Fruit fly (Drosophila melanogaster) whole organism, embryonic: ENCODE data around the gene CG6961.
A peak's percentile ranks its signal among the peaks of the same experiment; 100 is the strongest.

Experiments
- Adf1 ChIP-seq: fragments of 200-800 bp; sonication (Bioruptor generic); IDR thresholded peaks from 2 replicates; pipeline ENCODE4 v1.3.6; 2022; ENCODE audit warnings: missing biosample characterization, missing genetic modification characterization
- Aef1 ChIP-seq: fragments of 200-800 bp; sonication (Bioruptor generic); IDR thresholded peaks from 3 replicates; pipeline ENCODE4 v1.3.6; 2022; ENCODE audit warnings: missing biosample characterization, missing genetic modification characterization
- Blimp-1 ChIP-seq: fragments of 200-800 bp; sonication (Bioruptor generic); optimal IDR thresholded peaks from 3 replicates; lab custom pipeline; 2018; ENCODE audit warnings: missing biosample characterization, missing genetic modification characterization, mild to moderate bottlenecking, moderate library complexity, missing genetic modification reagents
- CG11696 ChIP-seq: fragments of 200-800 bp; sonication (Bioruptor generic); IDR thresholded peaks from 2 replicates; pipeline ENCODE4 v1.3.6; 2022; ENCODE audit warnings: missing biosample characterization, missing genetic modification characterization
- CG16813 ChIP-seq: fragments of 200-800 bp; sonication (Bioruptor generic); IDR thresholded peaks from 3 replicates; pipeline ENCODE4 v1.3.6; 2022; ENCODE audit warnings: missing biosample characterization, missing genetic modification characterization; ENCODE audit not compliant: partially characterized antibody
- CG17912 ChIP-seq: fragments of 200-800 bp; sonication (Bioruptor generic); optimal IDR thresholded peaks from 2 replicates; lab custom pipeline; 2018; ENCODE audit warnings: missing biosample characterization, mild to moderate bottlenecking, missing genetic modification characterization
- CG2199 ChIP-seq: fragments of 200-800 bp; sonication (Bioruptor generic); IDR thresholded peaks from 3 replicates; pipeline ENCODE4 v1.3.6; 2022; ENCODE audit warnings: missing biosample characterization, missing genetic modification characterization
- CG31365 ChIP-seq: fragments of 200-800 bp; sonication (Bioruptor generic); optimal IDR thresholded peaks from 2 replicates; lab custom pipeline; 2018; ENCODE audit warnings: missing biosample characterization, mild to moderate bottlenecking, missing genetic modification characterization
- CG33557 ChIP-seq: fragments of 200-800 bp; sonication (Bioruptor generic); optimal IDR thresholded peaks from 2 replicates; lab custom pipeline; 2019; ENCODE audit warnings: missing biosample characterization, mild to moderate bottlenecking, missing genetic modification characterization, moderate library complexity
- CG4360 ChIP-seq: fragments of 200-800 bp; sonication (Bioruptor generic); IDR thresholded peaks from 2 replicates; pipeline ENCODE4 v1.3.6; 2022; ENCODE audit warnings: missing biosample characterization, missing genetic modification characterization
- CG4707 ChIP-seq: fragments of 200-800 bp; sonication (Bioruptor generic); optimal IDR thresholded peaks from 2 replicates; lab custom pipeline; 2018; ENCODE audit warnings: missing biosample characterization, mild to moderate bottlenecking, missing genetic modification characterization, moderate library complexity
- CG6272 ChIP-seq: fragments of 200-800 bp; sonication (Bioruptor generic); IDR thresholded peaks from 2 replicates; pipeline ENCODE4 v1.3.6; 2022; ENCODE audit warnings: missing biosample characterization, missing genetic modification characterization
- Dbx ChIP-seq: fragments of 200-800 bp; sonication (Bioruptor generic); IDR thresholded peaks from 3 replicates; pipeline ENCODE4 v1.3.6; 2022; ENCODE audit warnings: missing biosample characterization, missing genetic modification characterization
- Dip2 ChIP-seq: fragments of 200-800 bp; sonication (Bioruptor generic); IDR thresholded peaks from 2 replicates; pipeline ENCODE4 v1.3.6; 2022; ENCODE audit warnings: missing biosample characterization, missing genetic modification characterization
- Dll ChIP-seq: fragments of 200-800 bp; sonication (Bioruptor generic); IDR thresholded peaks from 4 replicates; pipeline ENCODE4 v1.3.6; 2022; ENCODE audit warnings: missing biosample characterization, missing genetic modification characterization; ENCODE audit not compliant: partially characterized antibody
- Eip74EF ChIP-seq, 2 experiments: fragments of 200-800 bp in 1 of 2; fragments of >200 bp in 1 of 2; sonication (Bioruptor generic) in 1 of 2; optimal IDR thresholded peaks; 2 replicates each; lab custom pipeline; 2017 to 2019; ENCODE audit warnings: missing biosample characterization in 2 of 2, missing genetic modification characterization in 2 of 2, mild to moderate bottlenecking in 1 of 2, moderate library complexity in 1 of 2
- GATAe ChIP-seq: fragments of 200-800 bp; sonication (Bioruptor generic); conservative IDR thresholded peaks from 2 replicates; pipeline ENCODE4 v1.3.6; 2022; ENCODE audit warnings: missing biosample characterization, missing genetic modification characterization
- Mrtf ChIP-seq: fragments of 200-800 bp; sonication (Bioruptor generic); IDR thresholded peaks from 3 replicates; pipeline ENCODE4 v1.3.6; 2022; ENCODE audit warnings: missing biosample characterization, missing genetic modification characterization
- NfI ChIP-seq: fragments of 200-800 bp; sonication (Bioruptor generic); optimal IDR thresholded peaks from 3 replicates; lab custom pipeline; 2018; ENCODE audit warnings: missing biosample characterization, mild to moderate bottlenecking, missing genetic modification characterization, moderate library complexity
- Optix ChIP-seq: fragments of 200-800 bp; sonication (Bioruptor generic); IDR thresholded peaks from 3 replicates; pipeline ENCODE4 v1.3.6; 2022; ENCODE audit warnings: missing biosample characterization, missing genetic modification characterization
- Side ChIP-seq: fragments of 200-800 bp; sonication (Bioruptor generic); optimal IDR thresholded peaks from 2 replicates; lab custom pipeline; 2016; ENCODE audit warnings: missing biosample characterization, missing genetic modification characterization
- Six4 ChIP-seq: fragments of 200-800 bp; sonication (Bioruptor generic); optimal IDR thresholded peaks from 2 replicates; lab custom pipeline; 2016; ENCODE audit warnings: missing biosample characterization, missing genetic modification characterization
- Sox102F ChIP-seq: fragments of 200-800 bp; sonication (Bioruptor generic); optimal IDR thresholded peaks from 2 replicates; lab custom pipeline; 2018; ENCODE audit warnings: missing biosample characterization, mild to moderate bottlenecking, missing genetic modification characterization, moderate library complexity
- Trl ChIP-seq, 3 experiments: fragments of >200 bp in 2 of 3; fragments of 200-800 bp in 1 of 3; sonication (Bioruptor generic) in 1 of 3; optimal IDR thresholded peaks; 2 replicates in 1 of 3; 3 replicates in 2 of 3; lab custom pipeline; 2016 to 2017; ENCODE audit warnings: missing biosample characterization in 1 of 3, missing genetic modification characterization in 1 of 3
- YL-1 ChIP-seq: fragments of 200-800 bp; sonication (Bioruptor generic); optimal IDR thresholded peaks from 3 replicates; lab custom pipeline; 2017; ENCODE audit warnings: missing biosample characterization, mild to moderate bottlenecking, missing genetic modification characterization
- amos ChIP-seq: fragments of 200-800 bp; sonication (Bioruptor generic); IDR thresholded peaks from 2 replicates; pipeline ENCODE4 v1.3.6; 2022; ENCODE audit warnings: missing biosample characterization, missing genetic modification characterization; ENCODE audit not compliant: partially characterized antibody
- az2 ChIP-seq: fragments of 200-800 bp; sonication (Bioruptor generic); optimal IDR thresholded peaks from 3 replicates; lab custom pipeline; 2016; ENCODE audit warnings: missing biosample characterization, missing genetic modification characterization
- bab2 ChIP-seq: fragments of 200-800 bp; sonication (Bioruptor generic); optimal IDR thresholded peaks from 2 replicates; lab custom pipeline; 2016; ENCODE audit warnings: missing biosample characterization, missing genetic modification characterization
- chinmo ChIP-seq: fragments of 200-800 bp; sonication (Bioruptor generic); IDR thresholded peaks from 4 replicates; pipeline ENCODE4 v1.3.6; 2022; ENCODE audit warnings: missing biosample characterization, missing genetic modification characterization; ENCODE audit not compliant: partially characterized antibody
- ci ChIP-seq: fragments of 200-800 bp; sonication (Bioruptor generic); IDR thresholded peaks from 3 replicates; pipeline ENCODE4 v1.3.6; 2022; ENCODE audit warnings: missing biosample characterization, missing genetic modification characterization
- crol ChIP-seq: fragments of 200-800 bp; sonication (Bioruptor generic); IDR thresholded peaks from 2 replicates; pipeline ENCODE4 v1.3.6; 2022; ENCODE audit warnings: missing biosample characterization, missing genetic modification characterization
- grn ChIP-seq: fragments of 200-800 bp; sonication (Bioruptor generic); optimal IDR thresholded peaks from 3 replicates; lab custom pipeline; 2017; ENCODE audit warnings: missing biosample characterization, missing genetic modification characterization
- gro ChIP-seq: fragments of 200-800 bp; sonication (Bioruptor generic); optimal IDR thresholded peaks from 2 replicates; lab custom pipeline; 2016; ENCODE audit warnings: missing biosample characterization, missing genetic modification characterization
- ind ChIP-seq: fragments of 200-800 bp; sonication (Bioruptor generic); optimal IDR thresholded peaks from 3 replicates; lab custom pipeline; 2016; ENCODE audit warnings: missing biosample characterization, missing genetic modification characterization
- insv ChIP-seq, 2 experiments: fragments of 200-800 bp; sonication (Bioruptor generic); optimal IDR thresholded peaks; 3 replicates each; lab custom pipeline; 2016 to 2018; ENCODE audit warnings: missing biosample characterization in 2 of 2, missing genetic modification characterization in 2 of 2
- jigr1 ChIP-seq: fragments of 200-800 bp; sonication (Bioruptor generic); IDR thresholded peaks from 3 replicates; pipeline ENCODE4 v1.3.6; 2022; ENCODE audit warnings: missing biosample characterization, missing genetic modification characterization
- lov ChIP-seq, 2 experiments: fragments of 200-800 bp in 1 of 2; fragments of >200 bp in 1 of 2; sonication (Bioruptor generic) in 1 of 2; IDR thresholded peaks in 1 of 2; optimal IDR thresholded peaks in 1 of 2; 2 replicates in 1 of 2; 3 replicates in 1 of 2; pipeline versions ENCODE4 v1.3.6 to Lab custom; 2017 to 2022; ENCODE audit warnings: missing biosample characterization in 1 of 2, missing genetic modification characterization in 1 of 2
- nerfin-2 ChIP-seq: fragments of 200-800 bp; sonication (Bioruptor generic); IDR thresholded peaks from 2 replicates; pipeline ENCODE4 v1.3.6; 2022; ENCODE audit warnings: missing biosample characterization, missing genetic modification characterization; ENCODE audit not compliant: partially characterized antibody
- nom ChIP-seq: fragments of 200-800 bp; sonication (Bioruptor generic); optimal IDR thresholded peaks from 2 replicates; lab custom pipeline; 2017; ENCODE audit warnings: missing biosample characterization, missing genetic modification characterization, mild to moderate bottlenecking, moderate library complexity, missing genetic modification reagents
- org-1 ChIP-seq: fragments of 200-800 bp; sonication (Bioruptor generic); optimal IDR thresholded peaks from 2 replicates; lab custom pipeline; 2017; ENCODE audit warnings: missing biosample characterization, missing genetic modification characterization
- psq ChIP-seq: fragments of 200-800 bp; sonication (Bioruptor generic); optimal IDR thresholded peaks from 2 replicates; lab custom pipeline; 2017; ENCODE audit warnings: missing biosample characterization, missing genetic modification characterization
- run ChIP-seq: fragments of 200-800 bp; sonication (Bioruptor generic); optimal IDR thresholded peaks from 3 replicates; lab custom pipeline; 2018; ENCODE audit warnings: missing biosample characterization, mild to moderate bottlenecking, missing genetic modification characterization
- sc ChIP-seq, 3 experiments: fragments of >200 bp in 2 of 3; fragments of 200-800 bp in 1 of 3; sonication (Bioruptor generic) in 1 of 3; optimal IDR thresholded peaks; 2 replicates in 2 of 3; 3 replicates in 1 of 3; lab custom pipeline; 2017; ENCODE audit warnings: mild to moderate bottlenecking in 1 of 3, missing biosample characterization in 1 of 3, missing genetic modification characterization in 1 of 3, missing genetic modification reagents in 1 of 3
- scrt ChIP-seq: fragments of 200-800 bp; sonication (Bioruptor generic); optimal IDR thresholded peaks from 2 replicates; lab custom pipeline; 2018; ENCODE audit warnings: missing biosample characterization, mild to moderate bottlenecking, missing genetic modification characterization, moderate library complexity
- seq ChIP-seq: fragments of 200-800 bp; sonication (Bioruptor generic); IDR thresholded peaks from 2 replicates; pipeline ENCODE4 v1.3.6; 2022; ENCODE audit warnings: missing biosample characterization, missing genetic modification characterization
- sr ChIP-seq: fragments of 200-800 bp; sonication (Bioruptor generic); IDR thresholded peaks from 3 replicates; pipeline ENCODE4 v1.3.6; 2022; ENCODE audit warnings: missing biosample characterization, missing genetic modification characterization
- wdn ChIP-seq: fragments of 200-800 bp; sonication (Bioruptor generic); IDR thresholded peaks from 2 replicates; pipeline ENCODE4 v1.3.6; 2022; ENCODE audit warnings: missing biosample characterization, missing genetic modification characterization

The CG6961 gene

DNA sequence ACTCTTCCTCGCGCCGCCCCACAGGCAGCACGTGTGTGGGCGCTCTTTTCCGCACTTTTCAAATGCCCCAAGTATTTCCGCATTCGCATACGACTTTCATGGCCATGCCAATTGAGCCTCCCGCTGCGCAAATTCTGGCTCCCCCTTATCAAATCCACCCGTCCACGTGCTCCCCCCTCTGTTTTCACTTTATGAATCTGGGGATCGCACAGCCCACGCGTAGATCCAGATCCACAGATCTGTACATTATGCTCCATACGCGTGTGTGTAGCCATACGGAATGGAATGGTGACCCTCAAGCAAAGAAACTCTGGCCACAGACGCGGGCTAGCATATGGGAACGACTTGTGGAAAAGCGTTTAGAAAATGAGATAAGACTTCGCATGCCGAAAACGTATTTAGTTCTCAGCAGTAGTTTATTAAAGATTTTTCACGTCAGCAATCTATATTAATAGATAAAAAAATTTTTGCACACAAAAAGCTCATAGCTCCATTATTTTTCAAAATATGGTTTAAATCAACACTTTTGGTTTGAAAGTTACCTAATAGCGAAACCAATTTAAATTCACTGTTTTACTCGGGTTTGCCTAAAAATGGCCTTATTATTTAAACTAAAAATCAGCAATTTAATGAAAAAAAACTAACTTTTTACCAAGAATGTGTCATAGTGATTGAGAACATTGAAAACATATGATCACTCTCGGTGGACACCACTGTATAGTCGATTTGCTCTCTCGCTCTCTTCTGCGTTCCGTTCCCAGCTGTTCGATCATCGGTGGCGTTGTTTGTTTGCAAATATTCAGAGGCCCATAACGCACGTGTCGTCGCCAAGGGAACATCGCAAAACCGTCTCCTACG lies 1.6 kb upstream of the CG6961 start (continued):
- TF ChIP-seq Eip74EF (GFP tag; optimal IDR thresholded peaks at IDR 0.05; lab: Kevin White, UChicago) (peak in 1 of 2 experiments; percentile 61), Aef1 (GFP tag; lab: Robert Waterston, UW) (peak; percentile 21; the same call in 1 of the 3 replicates), org-1 (GFP tag; lab: Kevin White, UChicago) (peak; percentile 37), YL-1 (GFP tag; lab: Kevin White, UChicago) (peak; percentile 11), lov (optimal IDR thresholded peaks at IDR 0.05; lab: Kevin White, UChicago) (no peak), lov (GFP tag; IDR thresholded peaks at IDR 0.05; lab: Robert Waterston, UW) (no peak), seq (no peak), bab2 (GFP tag; lab: Kevin White, UChicago) (peak; percentile 59), crol (GFP tag; lab: Robert Waterston, UW) (peak; percentile 58), Six4 (GFP tag; lab: Kevin White, UChicago) (peak; percentile 40), CG17912 (GFP tag; lab: Kevin White, UChicago) (no peak), Trl (optimal IDR thresholded peaks at IDR 0.05; lab: Kevin White, UChicago) (peak; percentile 24 to 51), Trl (GFP tag; optimal IDR thresholded peaks at IDR 0.05; lab: Kevin White, UChicago) (peak; percentile 31), Adf1 (GFP tag; lab: Robert Waterston, UW) (no peak), amos (GFP tag; lab: Robert Waterston, UW) (no peak), insv (GFP tag; optimal IDR thresholded peaks at IDR 0.05; lab: Kevin White, UChicago) (no peak), scrt (GFP tag; lab: Kevin White, UChicago) (no peak), GATAe (GFP tag; lab: Robert Waterston, UW) (no peak), Dip2 (GFP tag; lab: Robert Waterston, UW) (no peak), CG4360 (GFP tag; lab: Robert Waterston, UW) (no peak), Sox102F (GFP tag; lab: Kevin White, UChicago) (peak; percentile 48), Optix (no peak), chinmo (GFP tag; lab: Robert Waterston, UW) (0 out of 4 replicates have a peak, but pooled peaks have one; percentile 48), Dll (no peak), CG16813 (GFP tag; lab: Robert Waterston, UW) (no peak), sr (GFP tag; lab: Robert Waterston, UW) (peak; percentile 83), CG6272 (peak; percentile 34; the same call in 1 of the 2 replicates), CG11696 (GFP tag; lab: Robert Waterston, UW) (no peak), CG2199 (GFP tag; lab: Robert Waterston, UW) (no peak), nom (GFP tag; lab: Kevin White, UChicago) (no peak), jigr1 (GFP tag; lab: Robert Waterston, UW) (no peak), az2 (peak; percentile 44), ind (peak; percentile 46), gro (GFP tag; lab: Kevin White, UChicago) (peak; percentile 1), Mrtf (no peak; the same call in 2 of the 3 replicates), sc (optimal IDR thresholded peaks at IDR 0.05; lab: Kevin White, UChicago) (no peak), sc (GFP tag; optimal IDR thresholded peaks at IDR 0.05; lab: Kevin White, UChicago) (peak; percentile 8), grn (GFP tag; lab: Kevin White, UChicago) (no peak), CG31365 (tag; lab: Kevin White, UChicago) (no peak), Dbx (GFP tag; lab: Robert Waterston, UW) (0 out of 3 replicates have a peak, but pooled peaks have one; percentile 6), wdn (GFP tag; lab: Robert Waterston, UW) (no peak), ci (GFP tag; lab: Robert Waterston, UW) (no peak), nerfin-2 (no peak), psq (GFP tag; lab: Kevin White, UChicago) (no peak), NfI (peak; percentile 60), CG4707 (GFP tag; lab: Kevin White, UChicago) (no peak), CG33557 (GFP tag; lab: Kevin White, UChicago) (no peak), Blimp-1 (GFP tag; lab: Kevin White, UChicago) (peak; percentile 25), run (tag; lab: Kevin White, UChicago) (peak; percentile 16), Side (GFP tag; lab: Kevin White, UChicago) (peak; percentile 24)
